Fruit fly (Drosophila melanogaster) whole organism, embryonic: ENCODE results near the gene Gyc89Da.

ENCODE experiments used
- Ada2b ChIP-seq: fragments of 200-800 bp; sonication (Bioruptor generic); IDR thresholded peaks from 2 replicates; pipeline ENCODE4 v1.3.6; 2022; ENCODE audit warnings: missing biosample characterization, missing genetic modification characterization
- BEAF-32 ChIP-seq: fragments of 200-800 bp; sonication (Bioruptor generic); optimal IDR thresholded peaks from 3 replicates; lab custom pipeline; 2017; ENCODE audit warnings: missing biosample characterization, missing genetic modification characterization, mild to moderate bottlenecking, moderate library complexity, missing genetic modification reagents
- CG10209 ChIP-seq: fragments of 200-800 bp; sonication (Bioruptor generic); optimal IDR thresholded peaks from 3 replicates; lab custom pipeline; 2017; ENCODE audit warnings: missing biosample characterization, mild to moderate bottlenecking, missing genetic modification characterization, missing genetic modification reagents
- CG11504 ChIP-seq: fragments of 200-800 bp; sonication (Bioruptor generic); optimal IDR thresholded peaks from 3 replicates; lab custom pipeline; 2019; ENCODE audit warnings: missing biosample characterization, mild to moderate bottlenecking, missing genetic modification characterization, moderate library complexity
- CG11560 ChIP-seq: fragments of 200-800 bp; sonication (Bioruptor generic); IDR thresholded peaks from 3 replicates; pipeline ENCODE4 v1.3.6; 2022; ENCODE audit warnings: missing biosample characterization, missing genetic modification characterization
- CG12659 ChIP-seq: fragments of 200-800 bp; sonication (Bioruptor generic); optimal IDR thresholded peaks from 3 replicates; lab custom pipeline; 2017; ENCODE audit warnings: mild to moderate bottlenecking, missing biosample characterization, missing genetic modification reagents, missing genetic modification characterization
- CG12942 ChIP-seq: fragments of 200-800 bp; sonication (Bioruptor generic); optimal IDR thresholded peaks from 3 replicates; lab custom pipeline; 2016; ENCODE audit warnings: missing biosample characterization, missing genetic modification characterization
- CG30431 ChIP-seq: fragments of 200-800 bp; sonication (Bioruptor generic); optimal IDR thresholded peaks from 2 replicates; lab custom pipeline; 2017; ENCODE audit warnings: missing biosample characterization, missing genetic modification characterization
- CG34224 ChIP-seq: fragments of 200-800 bp; sonication (Bioruptor generic); IDR thresholded peaks from 3 replicates; pipeline ENCODE4 v1.3.6; 2022; ENCODE audit warnings: missing biosample characterization, missing genetic modification characterization; ENCODE audit not compliant: partially characterized antibody
- CG34422 ChIP-seq: fragments of 200-800 bp; sonication (Bioruptor generic); IDR thresholded peaks from 3 replicates; pipeline ENCODE4 v1.3.6; 2022; ENCODE audit warnings: missing biosample characterization, missing genetic modification characterization
- CG43689 ChIP-seq: fragments of 200-800 bp; sonication (Bioruptor generic); IDR thresholded peaks from 2 replicates; pipeline ENCODE4 v1.3.6; 2022; ENCODE audit warnings: missing biosample characterization, missing genetic modification characterization
- CG4617 ChIP-seq: fragments of 200-800 bp; sonication (Bioruptor generic); optimal IDR thresholded peaks from 3 replicates; lab custom pipeline; 2016; ENCODE audit warnings: missing biosample characterization, missing genetic modification characterization, borderline replicate concordance
- CG4730 ChIP-seq: fragments of 200-800 bp; sonication (Bioruptor generic); IDR thresholded peaks from 2 replicates; pipeline ENCODE4 v1.3.6; 2022; ENCODE audit warnings: missing biosample characterization, missing genetic modification characterization
- CG6254 ChIP-seq: fragments of 200-800 bp; sonication (Bioruptor generic); optimal IDR thresholded peaks from 3 replicates; lab custom pipeline; 2017; ENCODE audit warnings: mild to moderate bottlenecking, missing biosample characterization, missing genetic modification reagents, missing genetic modification characterization
- CG6272 ChIP-seq: fragments of 200-800 bp; sonication (Bioruptor generic); IDR thresholded peaks from 2 replicates; pipeline ENCODE4 v1.3.6; 2022; ENCODE audit warnings: missing biosample characterization, missing genetic modification characterization
- CG6654 ChIP-seq: fragments of 200-800 bp; sonication (Bioruptor generic); optimal IDR thresholded peaks from 2 replicates; lab custom pipeline; 2017; ENCODE audit warnings: missing biosample characterization, mild to moderate bottlenecking, missing genetic modification characterization
- CG7372 ChIP-seq: fragments of 200-800 bp; sonication (Bioruptor generic); IDR thresholded peaks from 2 replicates; pipeline ENCODE4 v1.3.6; 2022; ENCODE audit warnings: missing biosample characterization, missing genetic modification characterization
- CG7839 ChIP-seq: fragments of 200-800 bp; sonication (Bioruptor generic); optimal IDR thresholded peaks from 3 replicates; lab custom pipeline; 2018; ENCODE audit warnings: missing biosample characterization, mild to moderate bottlenecking, missing genetic modification characterization, moderate library complexity
- CHES-1-like ChIP-seq: fragments of 200-800 bp; sonication (Bioruptor generic); optimal IDR thresholded peaks from 2 replicates; lab custom pipeline; 2016; ENCODE audit warnings: missing biosample characterization, missing genetic modification characterization
- CoRest ChIP-seq: fragments of 200-800 bp; sonication (Bioruptor generic); optimal IDR thresholded peaks from 3 replicates; lab custom pipeline; 2018; ENCODE audit warnings: missing biosample characterization, mild to moderate bottlenecking, missing genetic modification characterization, moderate library complexity
- E2f2 ChIP-seq: fragments of 200-800 bp; sonication (Bioruptor generic); IDR thresholded peaks from 2 replicates; pipeline ENCODE4 v1.3.6; 2022; ENCODE audit warnings: missing biosample characterization, missing genetic modification characterization
- Ets97D ChIP-seq: fragments of 200-800 bp; sonication (Bioruptor generic); optimal IDR thresholded peaks from 3 replicates; lab custom pipeline; 2016; ENCODE audit warnings: missing biosample characterization, missing genetic modification characterization
- H2.0 ChIP-seq: fragments of 200-800 bp; sonication (Bioruptor generic); IDR thresholded peaks from 2 replicates; pipeline ENCODE4 v1.3.6; 2022; ENCODE audit warnings: missing biosample characterization, missing genetic modification characterization
- Hey ChIP-seq: fragments of 200-800 bp; sonication (Bioruptor generic); optimal IDR thresholded peaks from 3 replicates; lab custom pipeline; 2018; ENCODE audit warnings: missing biosample characterization, mild to moderate bottlenecking, missing genetic modification characterization
- Hr51 ChIP-seq, 2 experiments: fragments of 200-800 bp; sonication (Bioruptor generic); optimal IDR thresholded peaks; 2 replicates in 1 of 2; 3 replicates in 1 of 2; lab custom pipeline; 2016 to 2018; ENCODE audit warnings: missing biosample characterization in 2 of 2, missing genetic modification characterization in 2 of 2, mild to moderate bottlenecking in 1 of 2, moderate library complexity in 1 of 2
- Scr ChIP-seq: fragments of 200-800 bp; sonication (Bioruptor generic); IDR thresholded peaks from 2 replicates; pipeline ENCODE4 v1.3.6; 2022; ENCODE audit warnings: missing biosample characterization, missing genetic modification characterization; ENCODE audit not compliant: partially characterized antibody
- Sry-β ChIP-seq: fragments of 200-800 bp; sonication (Bioruptor generic); optimal IDR thresholded peaks from 2 replicates; lab custom pipeline; 2018; ENCODE audit warnings: missing biosample characterization, mild to moderate bottlenecking, missing genetic modification characterization, moderate library complexity
- Usf ChIP-seq: fragments of 200-800 bp; sonication (Bioruptor generic); optimal IDR thresholded peaks from 2 replicates; lab custom pipeline; 2017; ENCODE audit warnings: missing genotype, missing biosample characterization, missing genetic modification characterization
- Xrp1 ChIP-seq: fragments of 200-800 bp; sonication (Bioruptor generic); IDR thresholded peaks from 2 replicates; pipeline ENCODE4 v1.3.6; 2022; ENCODE audit warnings: missing biosample characterization, missing genetic modification characterization
- bsh ChIP-seq, 2 experiments: fragments of 200-800 bp; sonication (Bioruptor generic); optimal IDR thresholded peaks; 2 replicates each; lab custom pipeline; 2017 to 2018; ENCODE audit warnings: mild to moderate bottlenecking in 2 of 2, missing biosample characterization in 2 of 2, missing genetic modification characterization in 2 of 2, moderate library complexity in 1 of 2
- btn ChIP-seq: fragments of 200-800 bp; sonication (Bioruptor generic); optimal IDR thresholded peaks from 2 replicates; lab custom pipeline; 2016; ENCODE audit warnings: missing biosample characterization, missing genetic modification characterization
- ci ChIP-seq: fragments of 200-800 bp; sonication (Bioruptor generic); IDR thresholded peaks from 3 replicates; pipeline ENCODE4 v1.3.6; 2022; ENCODE audit warnings: missing biosample characterization, missing genetic modification characterization
- croc ChIP-seq: fragments of 200-800 bp; sonication (Bioruptor generic); conservative IDR thresholded peaks from 3 replicates; pipeline ENCODE4 v1.3.6; 2022; ENCODE audit warnings: missing biosample characterization, missing genetic modification characterization
- danr ChIP-seq: fragments of 200-800 bp; sonication (Bioruptor generic); IDR thresholded peaks from 2 replicates; pipeline ENCODE4 v1.3.6; 2022; ENCODE audit warnings: missing biosample characterization, missing genetic modification characterization
- emc ChIP-seq: fragments of 200-800 bp; sonication (Bioruptor generic); optimal IDR thresholded peaks from 2 replicates; lab custom pipeline; 2016; ENCODE audit warnings: missing biosample characterization, missing genetic modification characterization
- gcm ChIP-seq: fragments of 200-800 bp; sonication (Bioruptor generic); optimal IDR thresholded peaks from 2 replicates; lab custom pipeline; 2019; ENCODE audit warnings: missing biosample characterization, mild to moderate bottlenecking, missing genetic modification characterization, moderate library complexity
- insv ChIP-seq, 2 experiments: fragments of 200-800 bp; sonication (Bioruptor generic); optimal IDR thresholded peaks; 3 replicates each; lab custom pipeline; 2016 to 2018; ENCODE audit warnings: missing biosample characterization in 2 of 2, missing genetic modification characterization in 2 of 2
- klu ChIP-seq: fragments of 200-800 bp; sonication (Bioruptor generic); IDR thresholded peaks from 2 replicates; pipeline ENCODE4 v1.3.6; 2022; ENCODE audit warnings: missing biosample characterization, missing genetic modification characterization
- lab ChIP-seq: fragments of 200-800 bp; sonication (Bioruptor generic); optimal IDR thresholded peaks from 3 replicates; lab custom pipeline; 2017; ENCODE audit warnings: missing biosample characterization, missing genetic modification characterization, mild to moderate bottlenecking, moderate library complexity, missing genetic modification reagents
- lmd ChIP-seq: fragments of 200-800 bp; sonication (Bioruptor generic); IDR thresholded peaks from 2 replicates; pipeline ENCODE4 v1.3.6; 2022; ENCODE audit warnings: missing biosample characterization, missing genetic modification characterization
- p53 ChIP-seq: fragments of 200-800 bp; sonication (Bioruptor generic); optimal IDR thresholded peaks from 2 replicates; lab custom pipeline; 2016; ENCODE audit warnings: missing biosample characterization, missing genetic modification characterization
- pnt ChIP-seq: fragments of 200-800 bp; sonication (Bioruptor generic); optimal IDR thresholded peaks from 3 replicates; lab custom pipeline; 2016; ENCODE audit warnings: missing biosample characterization, missing genetic modification characterization
- prd ChIP-seq, 3 experiments: fragments of >200 bp in 2 of 3; fragments of 200-800 bp in 1 of 3; sonication (Bioruptor generic) in 1 of 3; optimal IDR thresholded peaks in 2 of 3; IDR thresholded peaks in 1 of 3; 2 replicates in 2 of 3; 3 replicates in 1 of 3; pipeline versions ENCODE4 v1.3.6 to Lab custom; 2017 to 2022; ENCODE audit warnings: missing biosample characterization in 1 of 3, missing genetic modification characterization in 1 of 3
- pum ChIP-seq: fragments of 200-800 bp; sonication (Bioruptor generic); optimal IDR thresholded peaks from 2 replicates; lab custom pipeline; 2016; ENCODE audit warnings: missing biosample characterization, missing genetic modification characterization
- slbo ChIP-seq: fragments of 200-800 bp; sonication (Bioruptor generic); IDR thresholded peaks from 2 replicates; pipeline ENCODE4 v1.3.6; 2022; ENCODE audit warnings: missing biosample characterization, missing genetic modification characterization
- tup ChIP-seq: fragments of 200-800 bp; sonication (Bioruptor generic); optimal IDR thresholded peaks from 2 replicates; lab custom pipeline; 2016; ENCODE audit warnings: missing biosample characterization, mild to moderate bottlenecking, missing genetic modification characterization, moderate library complexity
- unc-4 ChIP-seq: fragments of 200-800 bp; sonication (Bioruptor generic); IDR thresholded peaks from 2 replicates; pipeline ENCODE4 v1.3.6; 2022; ENCODE audit warnings: missing biosample characterization, missing genetic modification characterization; ENCODE audit not compliant: partially characterized antibody
- unpg ChIP-seq: fragments of 200-800 bp; sonication (Bioruptor generic); optimal IDR thresholded peaks from 3 replicates; lab custom pipeline; 2018; ENCODE audit warnings: missing biosample characterization, mild to moderate bottlenecking, missing genetic modification characterization, moderate library complexity
- zf30C ChIP-seq: fragments of 200-800 bp; sonication (Bioruptor generic); optimal IDR thresholded peaks from 3 replicates; lab custom pipeline; 2018; ENCODE audit warnings: missing biosample characterization, mild to moderate bottlenecking, missing genetic modification characterization

The Gyc89Da gene

DNA sequence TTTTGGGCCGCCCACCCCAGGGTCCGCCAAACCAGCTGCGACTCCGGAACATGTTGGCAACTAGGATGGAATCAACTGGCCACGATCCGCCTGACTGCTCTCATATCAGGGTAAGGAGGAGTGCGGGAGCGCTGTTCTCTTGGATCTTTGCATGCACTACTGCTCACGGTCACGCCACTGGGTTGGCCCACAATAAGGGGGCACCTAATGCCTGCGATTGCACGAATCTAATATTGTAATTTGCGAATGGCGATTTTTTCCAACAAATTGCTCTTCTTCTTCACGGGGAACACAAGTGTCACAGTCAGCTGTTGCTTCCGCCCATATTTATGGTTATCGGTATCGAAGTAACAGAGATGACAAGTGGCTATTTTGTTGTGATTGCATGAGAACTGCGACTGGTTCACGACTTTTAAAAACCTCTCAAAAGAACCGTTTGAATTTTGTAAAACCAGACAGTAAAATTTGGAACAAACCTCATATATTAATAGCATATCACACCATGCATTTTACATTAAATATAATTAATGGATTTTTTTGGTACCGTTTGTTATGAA is 31.0 kb upstream of the Gyc89Da start, which contains the start of gene ema (continued):
- no peak for TF ChIP-seq lmd
- no peak for TF ChIP-seq tup (GFP tag; lab: Kevin White, UChicago)
- 0 out of 2 replicates have a peak, but pooled peaks have one; percentile 9 for TF ChIP-seq CG6272 (GFP tag; lab: Robert Waterston, UW)
- TF ChIP-seq ci: peak; percentile 17; the same call in 1 of the 3 replicates
- TF ChIP-seq Hey (tag; lab: Kevin White, UChicago): no peak
- TF ChIP-seq btn (GFP tag; lab: Kevin White, UChicago): no peak
- TF ChIP-seq CG4617 (GFP tag; lab: Kevin White, UChicago): peak; percentile 58
- TF ChIP-seq prd (optimal IDR thresholded peaks at IDR 0.05; lab: Kevin White, UChicago): no peak
- TF ChIP-seq prd (GFP tag; IDR thresholded peaks at IDR 0.05; lab: Robert Waterston, UW): peak; percentile 18; the same call in 1 of the 3 replicates
- no peak for TF ChIP-seq CG11560
- TF ChIP-seq Sry-β (GFP tag; lab: Kevin White, UChicago): peak; percentile 92
- TF ChIP-seq Ets97D (GFP tag; lab: Kevin White, UChicago): peak; percentile 38
- no peak for TF ChIP-seq Usf (GFP tag; lab: Kevin White, UChicago)
- TF ChIP-seq lab (GFP tag; lab: Kevin White, UChicago): no peak
- peak; percentile 45 for TF ChIP-seq E2f2
- peak; percentile 13; the same call in 1 of the 2 replicates for TF ChIP-seq Ada2b (GFP tag; lab: Robert Waterston, UW)
- peak; percentile 41 for TF ChIP-seq BEAF-32
- no peak for TF ChIP-seq CG10209 (GFP tag; lab: Kevin White, UChicago)
- TF ChIP-seq slbo: peak; percentile 56
- TF ChIP-seq danr (GFP tag; lab: Robert Waterston, UW): no peak
- TF ChIP-seq CG7839 (tag; lab: Kevin White, UChicago): no peak
- TF ChIP-seq CG6654 (GFP tag; lab: Kevin White, UChicago): no peak
- no peak for TF ChIP-seq p53 (GFP tag; lab: Kevin White, UChicago)
- peak; percentile 61 for TF ChIP-seq CG12659 (GFP tag; lab: Kevin White, UChicago)
- TF ChIP-seq unc-4 (GFP tag; lab: Robert Waterston, UW): 0 out of 2 replicates have a peak, but pooled peaks have one; percentile 32
- TF ChIP-seq Scr (GFP tag; lab: Robert Waterston, UW): peak; percentile 24; the same call in 1 of the 2 replicates
- TF ChIP-seq CG12942 (GFP tag; lab: Kevin White, UChicago): peak; percentile 3
- no peak for TF ChIP-seq zf30C (GFP tag; lab: Kevin White, UChicago)
- no peak for TF ChIP-seq CG30431 (GFP tag; lab: Kevin White, UChicago)
- no peak for TF ChIP-seq unpg
- TF ChIP-seq H2.0 (GFP tag; lab: Robert Waterston, UW): no peak
- TF ChIP-seq CHES-1-like (GFP tag; lab: Kevin White, UChicago): peak; percentile 23
- no peak for TF ChIP-seq pnt
- no peak for TF ChIP-seq bsh (GFP tag; optimal IDR thresholded peaks at IDR 0.05; lab: Kevin White, UChicago)
- TF ChIP-seq croc (GFP tag; lab: Robert Waterston, UW): no peak
- no peak for TF ChIP-seq gcm (GFP tag; lab: Kevin White, UChicago)
- TF ChIP-seq CG34422 (GFP tag; lab: Robert Waterston, UW): peak; percentile 70; the same call in 1 of the 3 replicates
- peak; percentile 28; the same call in 1 of the 2 replicates for TF ChIP-seq Xrp1 (GFP tag; lab: Robert Waterston, UW)
- no peak for TF ChIP-seq CG6254 (GFP tag; lab: Kevin White, UChicago)
- peak; percentile 53; the same call in 1 of the 3 replicates for TF ChIP-seq CG34224
- no peak for TF ChIP-seq pum (GFP tag; lab: Kevin White, UChicago)
- TF ChIP-seq CG11504 (tag; lab: Kevin White, UChicago): no peak
- TF ChIP-seq klu (GFP tag; lab: Robert Waterston, UW): no peak
- TF ChIP-seq CoRest (tag; lab: Kevin White, UChicago): no peak
- no peak for TF ChIP-seq Hr51 (GFP tag; optimal IDR thresholded peaks at IDR 0.05; lab: Kevin White, UChicago)
- TF ChIP-seq CG43689 (GFP tag; lab: Robert Waterston, UW): no peak
- TF ChIP-seq CG4730 (GFP tag; lab: Robert Waterston, UW): no peak
- no peak for TF ChIP-seq insv (GFP tag; optimal IDR thresholded peaks at IDR 0.05; lab: Kevin White, UChicago)
- TF ChIP-seq emc (GFP tag; lab: Kevin White, UChicago): no peak
- TF ChIP-seq CG7372 (GFP tag; lab: Robert Waterston, UW): no peak
